Fruit fly (Drosophila melanogaster): ENCODE data around the gene Pmvk.

Gene Pmvk

DNA sequence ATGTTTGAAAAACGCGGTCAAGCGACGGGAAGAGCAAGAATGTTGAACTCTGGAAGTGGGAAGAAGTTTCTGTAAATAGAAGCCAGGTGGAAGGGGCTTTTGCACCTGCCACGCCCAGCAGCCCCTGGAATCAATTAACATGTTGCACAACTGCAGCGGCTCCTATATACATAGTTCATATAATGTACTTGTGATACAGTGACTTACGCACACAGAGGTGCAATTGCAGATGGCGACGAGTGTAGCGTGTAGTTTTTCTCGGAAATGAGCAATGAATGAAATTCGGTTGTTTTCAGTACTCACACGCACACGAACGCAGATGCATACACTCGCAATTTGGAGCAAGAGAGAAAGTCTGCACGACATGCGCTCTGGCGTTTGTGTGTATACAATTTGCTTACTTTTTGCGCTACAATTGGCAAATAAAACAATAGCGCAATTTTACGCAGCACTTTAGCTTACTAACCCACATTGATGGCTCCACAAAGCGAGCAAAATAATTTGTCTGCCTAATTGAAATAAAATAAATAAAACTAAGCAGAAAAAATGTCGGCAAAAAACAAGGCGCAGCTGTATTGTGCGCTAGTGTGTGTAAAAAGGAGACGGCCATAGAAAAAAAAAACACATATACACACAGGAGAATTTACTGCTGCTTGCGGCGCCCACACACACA, 3.7 kb downstream of the Pmvk start (continued):
- TF ChIP-seq cwo (GFP tag; optimal IDR thresholded peaks at IDR 0.05) (no peak), HHEX (GFP tag; optimal IDR thresholded peaks at IDR 0.05) (no peak), eve (GFP tag; optimal IDR thresholded peaks at IDR 0.05) (no peak), CG6254 (GFP tag; optimal IDR thresholded peaks at IDR 0.05) (no peak), Myb (GFP tag; optimal IDR thresholded peaks at IDR 0.05) (no peak), Bgb (GFP tag; IDR thresholded peaks at IDR 0.05; ENCODE audit: partially characterized antibody) (no peak), zfh2 (GFP tag; optimal IDR thresholded peaks at IDR 0.05) (no peak), gce (GFP tag; IDR thresholded peaks at IDR 0.05) (no peak), Antp (GFP tag; optimal IDR thresholded peaks at IDR 0.05) (no peak), Camta (GFP tag; optimal IDR thresholded peaks at IDR 0.05) (no peak), fru (optimal IDR thresholded peaks at IDR 0.05) (no peak), CG34224 (GFP tag; IDR thresholded peaks at IDR 0.05; ENCODE audit: partially characterized antibody) (peak; percentile 38; the same call in 1 of the 3 replicates), CG17385 (GFP tag; optimal IDR thresholded peaks at IDR 0.05) (no peak), unc-4 (GFP tag; IDR thresholded peaks at IDR 0.05; ENCODE audit: partially characterized antibody) (0 out of 2 replicates have a peak, but pooled peaks have one; percentile 23), CG8281 (tag; optimal IDR thresholded peaks at IDR 0.05) (no peak), phol (tag; optimal IDR thresholded peaks at IDR 0.05) (peak; percentile 62), Ssrp (tag; optimal IDR thresholded peaks at IDR 0.05) (no peak), CG8944 (GFP tag; optimal IDR thresholded peaks at IDR 0.05) (no peak), CG10209 (GFP tag; optimal IDR thresholded peaks at IDR 0.05) (no peak), Deaf1 (tag; optimal IDR thresholded peaks at IDR 0.05) (no peak), CG18599 (GFP tag; optimal IDR thresholded peaks at IDR 0.05) (no peak), NC2β (GFP tag; optimal IDR thresholded peaks at IDR 0.05) (no peak), run (tag; optimal IDR thresholded peaks at IDR 0.05) (no peak), CG16813 (GFP tag; IDR thresholded peaks at IDR 0.05; ENCODE audit: partially characterized antibody) (no peak), CG8359 (GFP tag; optimal IDR thresholded peaks at IDR 0.05; ENCODE audit: borderline replicate concordance) (no peak), dmrt99B (tag; optimal IDR thresholded peaks at IDR 0.05) (no peak), NK7.1 (GFP tag; optimal IDR thresholded peaks at IDR 0.05) (no peak), CG13123 (GFP tag; optimal IDR thresholded peaks at IDR 0.05) (no peak), da (GFP tag; optimal IDR thresholded peaks at IDR 0.05) (no peak), CG4282 (GFP tag; optimal IDR thresholded peaks at IDR 0.05) (peak; percentile 2), CG9817 (tag; optimal IDR thresholded peaks at IDR 0.05) (no peak), GATAe (GFP tag; conservative IDR thresholded peaks at IDR 0.05) (no peak), CG10654 (GFP tag; optimal IDR thresholded peaks at IDR 0.05) (no peak), D19A (tag; optimal IDR thresholded peaks at IDR 0.05) (no peak), peb (GFP tag; IDR thresholded peaks at IDR 0.05) (no peak), CG34422 (GFP tag; IDR thresholded peaks at IDR 0.05) (no peak), CG11560 (tag; IDR thresholded peaks at IDR 0.05) (no peak), Atf3 (GFP tag; optimal IDR thresholded peaks at IDR 0.05) (no peak), YL-1 (GFP tag; optimal IDR thresholded peaks at IDR 0.05) (peak; percentile 18), bigmax (GFP tag; optimal IDR thresholded peaks at IDR 0.05) (no peak), Scr (GFP tag; IDR thresholded peaks at IDR 0.05; ENCODE audit: partially characterized antibody) (no peak), CG10979 (tag; optimal IDR thresholded peaks at IDR 0.05) (no peak), D (optimal IDR thresholded peaks at IDR 0.05) (no peak), D (GFP tag; optimal IDR thresholded peaks at IDR 0.05) (no peak), dimm (GFP tag; IDR thresholded peaks at IDR 0.05) (no peak), vnd (GFP tag; IDR thresholded peaks at IDR 0.05; ENCODE audit: partially characterized antibody) (no peak; the same call in 2 of the 3 replicates), Ravus (GFP tag; IDR thresholded peaks at IDR 0.05) (no peak), crp (GFP tag; optimal IDR thresholded peaks at IDR 0.05) (no peak), CG1792 (GFP tag; optimal IDR thresholded peaks at IDR 0.05) (no peak), sr (GFP tag; IDR thresholded peaks at IDR 0.05) (no peak)

Data from whole organism, embryonic.